Worm (Caenorhabditis elegans): ENCODE measurements around the gene fbxa-218.
A peak's percentile ranks its signal among the peaks of the same experiment; 100 is the strongest.

fbxa-218 gene

DNA sequence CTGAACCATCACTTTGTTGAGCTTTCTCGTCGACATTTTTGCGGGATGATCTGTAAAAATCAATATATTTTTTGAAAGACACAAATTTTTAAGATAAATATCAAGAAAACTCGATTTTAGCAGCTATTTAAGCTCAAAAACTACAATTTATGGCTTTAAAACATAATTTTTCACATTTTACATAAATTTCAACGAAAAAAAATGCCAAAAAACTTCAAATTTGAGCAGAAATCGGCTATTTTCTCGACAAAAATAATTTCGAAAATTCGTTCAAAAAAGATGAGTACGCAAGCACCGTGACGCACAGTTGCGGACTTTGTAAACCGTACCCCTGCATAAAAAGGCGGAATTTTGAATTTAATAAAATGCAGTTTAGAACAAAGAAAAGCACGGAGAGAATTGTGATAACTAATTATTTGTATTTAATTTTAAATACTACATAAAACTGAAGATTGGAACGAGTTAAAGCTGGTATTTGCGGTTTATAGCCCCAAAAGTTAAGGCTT is 6.7 kb upstream of the fbxa-218 start, which contains the start of gene snr-6 (continued):
- TF ChIP-seq ztf-4 (tag; optimal IDR thresholded peaks at IDR 0.05) (no peak), ztf-1 (GFP tag; conservative IDR thresholded peaks at IDR 0.05) (no peak), nhr-6 (tag; optimal IDR thresholded peaks at IDR 0.05) (peak; percentile 1), nhr-129 (tag; optimal IDR thresholded peaks at IDR 0.05) (peak; percentile 79), lin-39 (tag; optimal IDR thresholded peaks at IDR 0.05) (no peak), gmeb-1 (tag; optimal IDR thresholded peaks at IDR 0.05) (peak; percentile 96), snpc-4 (tag; optimal IDR thresholded peaks at IDR 0.05) (peak; percentile 29), lin-11 (tag; optimal IDR thresholded peaks at IDR 0.05) (peak; percentile 25)

DNA sequence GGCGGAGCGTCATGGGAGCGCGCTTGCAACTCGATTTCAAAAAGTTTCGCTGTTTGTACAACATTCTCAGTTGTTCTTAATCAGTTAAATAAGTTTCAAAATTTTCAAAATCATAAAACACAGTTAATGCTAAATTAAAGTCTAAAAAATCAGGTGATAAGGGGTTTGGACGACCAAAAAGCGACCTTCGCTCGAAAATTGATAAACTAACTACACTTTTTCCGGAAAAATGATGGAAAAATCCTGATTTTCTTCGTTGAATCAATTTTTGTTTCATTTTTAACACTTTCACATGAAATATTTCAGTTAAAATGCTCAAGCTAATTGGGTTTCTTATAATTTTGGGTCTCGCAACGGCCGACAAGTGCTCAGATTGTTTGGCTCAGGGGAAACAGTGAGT is 6.1 kb upstream of the fbxa-218 start, which contains the start of gene Y49E10.16:
Gene Y49E10.16 (plus strand): TSS at position 301 of the 400 bp plus-strand sequence.
- no peak for TF ChIP-seq mab-5 (tag; optimal IDR thresholded peaks at IDR 0.05)
- no peak for TF ChIP-seq skn-1 (tag; optimal IDR thresholded peaks at IDR 0.05)

DNA sequence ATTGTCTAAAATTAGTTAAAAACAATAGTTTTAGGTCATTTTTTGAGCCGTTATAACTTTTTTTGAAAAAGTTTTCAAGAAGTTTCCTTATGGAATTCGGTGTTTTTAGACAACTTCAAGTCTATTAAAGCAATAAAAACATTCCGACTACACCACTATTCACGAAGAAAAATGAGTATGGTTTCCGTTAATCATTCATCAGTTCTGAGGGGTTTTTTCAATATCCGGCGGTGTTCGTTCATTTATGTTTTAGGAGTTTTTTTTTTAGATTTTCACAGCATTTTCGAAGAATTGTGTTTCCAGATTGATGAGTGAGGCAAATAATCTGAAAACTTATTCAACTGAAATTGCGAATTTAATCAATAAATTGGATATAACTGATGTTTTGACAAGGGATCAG is 2.2 kb upstream of the fbxa-218 start, which contains the start of gene Y49E10.27:
Gene Y49E10.27 (plus strand): TSS at position 301 of the 400 bp plus-strand sequence.
- no peak for TF ChIP-seq ztf-11 (tag; optimal IDR thresholded peaks at IDR 0.05)

DNA sequence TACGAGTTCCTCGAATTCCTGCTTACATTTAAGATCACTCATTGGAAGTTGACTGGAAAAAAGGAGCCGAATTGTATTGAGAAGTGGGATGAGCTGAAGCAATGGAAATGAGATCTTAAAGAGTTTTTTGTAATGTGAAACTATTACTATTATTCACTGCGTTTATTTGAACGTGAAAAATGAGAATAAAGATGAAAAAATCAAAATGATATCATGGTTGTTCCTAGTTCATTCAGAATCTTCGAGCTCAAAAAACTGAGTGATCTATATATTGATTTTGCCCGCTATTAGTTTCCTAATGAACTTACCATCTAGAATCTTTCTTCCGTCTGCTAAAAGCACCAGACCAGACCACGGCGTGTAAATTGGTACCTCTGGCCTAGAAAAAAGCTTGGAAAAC is 705 bp downstream of the fbxa-218 start:
- TF ChIP-seq egl-27 (tag; optimal IDR thresholded peaks at IDR 0.05) (no peak), lin-11 (tag; optimal IDR thresholded peaks at IDR 0.05) (no peak), nhr-12 (tag; optimal IDR thresholded peaks at IDR 0.05) (no peak), R02D3.7 (tag; optimal IDR thresholded peaks at IDR 0.05) (no peak), nhr-25 (tag; optimal IDR thresholded peaks at IDR 0.05) (no peak), nhr-21 (tag; optimal IDR thresholded peaks at IDR 0.05) (no peak), mdl-1 (tag; optimal IDR thresholded peaks at IDR 0.05) (no peak), ZK546.5 (tag; optimal IDR thresholded peaks at IDR 0.05) (no peak)

DNA sequence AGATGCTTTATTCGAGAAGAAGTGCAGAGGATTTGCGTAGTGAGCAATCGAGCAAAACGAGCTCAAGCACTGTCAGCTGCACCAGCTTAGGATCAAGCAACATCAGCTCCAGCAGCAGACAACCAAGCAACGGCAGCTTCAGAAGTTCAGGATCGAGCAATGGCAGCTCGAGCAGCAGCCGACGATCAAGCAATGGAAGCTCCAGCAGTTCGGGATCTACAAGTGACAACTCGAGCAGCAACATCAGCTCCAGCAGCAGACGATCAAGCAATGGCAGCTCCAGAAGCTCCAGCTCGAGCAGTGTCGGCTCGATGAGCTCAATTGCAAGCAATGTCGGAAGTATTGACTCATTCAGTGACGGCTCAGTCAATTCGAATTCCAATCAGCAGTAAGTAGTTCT is 2.7 kb downstream of the fbxa-218 start:
- TF ChIP-seq nhr-129 (tag; optimal IDR thresholded peaks at IDR 0.05) = no peak
- TF ChIP-seq ztf-4 (tag; optimal IDR thresholded peaks at IDR 0.05) = no peak
- no peak for TF ChIP-seq lsy-2 (tag; optimal IDR thresholded peaks at IDR 0.05)
- no peak for TF ChIP-seq nhr-11 (tag; optimal IDR thresholded peaks at IDR 0.05)
- TF ChIP-seq ztf-11 (tag; optimal IDR thresholded peaks at IDR 0.05) = no peak
- no peak for TF ChIP-seq gmeb-1 (tag; optimal IDR thresholded peaks at IDR 0.05)
- TF ChIP-seq nhr-77 (tag; optimal IDR thresholded peaks at IDR 0.05) = no peak
- no peak for TF ChIP-seq R02D3.7 (tag; optimal IDR thresholded peaks at IDR 0.05)
- no peak for TF ChIP-seq nhr-6 (tag; optimal IDR thresholded peaks at IDR 0.05)
- no peak for TF ChIP-seq elt-1 (tag; optimal IDR thresholded peaks at IDR 0.05)
- no peak for TF ChIP-seq nhr-237 (tag; optimal IDR thresholded peaks at IDR 0.05)
- TF ChIP-seq ZK546.5 (tag; optimal IDR thresholded peaks at IDR 0.05) = no peak
- no peak for TF ChIP-seq alr-1 (tag; optimal IDR thresholded peaks at IDR 0.05)
- TF ChIP-seq F13H6.1 (tag; optimal IDR thresholded peaks at IDR 0.05) = no peak
- no peak for TF ChIP-seq mab-5 (tag; optimal IDR thresholded peaks at IDR 0.05)

DNA sequence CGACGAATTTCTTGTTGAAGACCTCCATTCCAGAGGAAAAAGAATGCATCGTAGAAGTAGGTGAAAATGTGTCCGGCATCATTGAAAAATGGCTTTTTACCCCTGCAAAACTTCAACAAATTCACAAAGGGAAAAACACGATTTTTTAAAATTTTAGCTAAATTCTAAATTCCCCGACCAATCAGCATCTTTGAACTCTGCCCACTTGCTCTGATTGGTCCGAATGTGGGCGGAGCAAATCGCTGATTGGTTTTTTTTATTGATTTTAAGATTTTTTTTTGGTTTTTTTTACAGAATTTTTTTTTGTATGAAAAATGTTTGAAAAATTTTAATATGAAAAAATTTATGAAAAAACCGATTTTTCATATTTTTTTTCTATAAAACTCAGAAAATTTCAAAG is 7.6 kb downstream of the fbxa-218 start:
- TF ChIP-seq ZK546.5 (tag; optimal IDR thresholded peaks at IDR 0.05) (no peak), nhr-21 (tag; optimal IDR thresholded peaks at IDR 0.05) (no peak), alr-1 (tag; optimal IDR thresholded peaks at IDR 0.05) (no peak), nhr-6 (tag; optimal IDR thresholded peaks at IDR 0.05) (no peak), unc-55 (GFP tag; optimal IDR thresholded peaks at IDR 0.05) (no peak), nhr-129 (tag; optimal IDR thresholded peaks at IDR 0.05) (no peak), fos-1 (tag; optimal IDR thresholded peaks at IDR 0.05) (no peak), elt-1 (tag; optimal IDR thresholded peaks at IDR 0.05) (no peak), elt-3 (tag; optimal IDR thresholded peaks at IDR 0.05) (no peak), Y55F3AM.14 (GFP tag; optimal IDR thresholded peaks at IDR 0.05) (no peak), zag-1 (tag; optimal IDR thresholded peaks at IDR 0.05) (no peak), nhr-237 (tag; optimal IDR thresholded peaks at IDR 0.05) (no peak), sma-3 (GFP tag; optimal IDR thresholded peaks at IDR 0.05) (no peak), lin-11 (tag; optimal IDR thresholded peaks at IDR 0.05) (no peak), ceh-82 (tag; optimal IDR thresholded peaks at IDR 0.05) (no peak), sma-9 (GFP tag; optimal IDR thresholded peaks at IDR 0.05) (no peak), sma-9 (tag; optimal IDR thresholded peaks at IDR 0.05) (no peak), blmp-1 (tag; optimal IDR thresholded peaks at IDR 0.05; ENCODE audit: insufficient read depth) (no peak)

Measured in whole organism, L2 larva.